Fruit fly (Drosophila melanogaster): ENCODE data around the gene CG33257.
A peak's percentile ranks its signal among the peaks of the same experiment; 100 is the strongest.

Gene CG33257

dm6 chr3L:16328207-16328891 is 17.8 kb upstream of the CG33257 start, which contains the start of gene CG13058 (continued):
- TF ChIP-seq CG5180 (GFP tag; optimal IDR thresholded peaks at IDR 0.05) (peak; percentile 57), CG13775 (GFP tag; optimal IDR thresholded peaks at IDR 0.05) (peak; percentile 36), Mrtf (GFP tag; IDR thresholded peaks at IDR 0.05) (no peak), CG34224 (GFP tag; IDR thresholded peaks at IDR 0.05; ENCODE audit: partially characterized antibody) (no peak), CG17328 (GFP tag; IDR thresholded peaks at IDR 0.05) (peak; percentile 71; the same call in 1 of the 2 replicates), CG1233 (GFP tag; optimal IDR thresholded peaks at IDR 0.05) (no peak), CG11696 (GFP tag; IDR thresholded peaks at IDR 0.05) (no peak), CG9215 (GFP tag; IDR thresholded peaks at IDR 0.05) (peak; percentile 18; the same call in 1 of the 2 replicates), CG10147 (GFP tag; optimal IDR thresholded peaks at IDR 0.05) (peak; percentile 60), nerfin-2 (GFP tag; IDR thresholded peaks at IDR 0.05; ENCODE audit: partially characterized antibody) (no peak), CG4404 (GFP tag; IDR thresholded peaks at IDR 0.05) (no peak), CG16815 (GFP tag; optimal IDR thresholded peaks at IDR 0.05) (peak; percentile 17), D19B (GFP tag; optimal IDR thresholded peaks at IDR 0.05) (no peak), Meics (GFP tag; optimal IDR thresholded peaks at IDR 0.05) (peak; percentile 61), CG7987 (GFP tag; optimal IDR thresholded peaks at IDR 0.05) (peak; percentile 9), CG12942 (GFP tag; optimal IDR thresholded peaks at IDR 0.05) (peak; percentile 45), bowl (GFP tag; IDR thresholded peaks at IDR 0.05) (peak; percentile 77), YL-1 (GFP tag; optimal IDR thresholded peaks at IDR 0.05) (no peak), HLH3B (GFP tag; IDR thresholded peaks at IDR 0.05) (peak; percentile 78), CG9817 (tag; optimal IDR thresholded peaks at IDR 0.05) (peak; percentile 71), CG12744 (GFP tag; optimal IDR thresholded peaks at IDR 0.05) (no peak), CG10209 (GFP tag; optimal IDR thresholded peaks at IDR 0.05) (peak; percentile 55), CG2678 (tag; optimal IDR thresholded peaks at IDR 0.05) (peak; percentile 78), usp (GFP tag; optimal IDR thresholded peaks at IDR 0.05) (no peak), ken (GFP tag; IDR thresholded peaks at IDR 0.05) (0 out of 3 replicates have a peak, but pooled peaks have one; percentile 36), CG11085 (GFP tag; IDR thresholded peaks at IDR 0.05) (no peak), Side (GFP tag; optimal IDR thresholded peaks at IDR 0.05) (no peak), CkIIα-i1 (GFP tag; IDR thresholded peaks at IDR 0.05) (no peak), tx (GFP tag; optimal IDR thresholded peaks at IDR 0.05) (peak; percentile 72), Hr39 (optimal IDR thresholded peaks at IDR 0.05) (no peak), CG6791 (GFP tag; IDR thresholded peaks at IDR 0.05; ENCODE audit: partially characterized antibody) (no peak), Six4 (GFP tag; optimal IDR thresholded peaks at IDR 0.05) (no peak), CG10274 (GFP tag; optimal IDR thresholded peaks at IDR 0.05) (peak; percentile 5), Lpt (GFP tag; optimal IDR thresholded peaks at IDR 0.05) (no peak), ind (GFP tag; optimal IDR thresholded peaks at IDR 0.05) (peak; percentile 50), chinmo (GFP tag; IDR thresholded peaks at IDR 0.05; ENCODE audit: partially characterized antibody) (no peak), CG10654 (GFP tag; optimal IDR thresholded peaks at IDR 0.05) (no peak), gt (GFP tag; IDR thresholded peaks at IDR 0.05) (no peak), sr (GFP tag; IDR thresholded peaks at IDR 0.05) (no peak), CG31224 (GFP tag; IDR thresholded peaks at IDR 0.05) (no peak), fu2 (GFP tag; optimal IDR thresholded peaks at IDR 0.05) (peak; percentile 47), ftz-f1 (GFP tag; optimal IDR thresholded peaks at IDR 0.05) (no peak), CG7372 (GFP tag; IDR thresholded peaks at IDR 0.05) (no peak), Bteb2 (GFP tag; optimal IDR thresholded peaks at IDR 0.05) (peak; percentile 42), gce (GFP tag; IDR thresholded peaks at IDR 0.05) (no peak), E2f2 (GFP tag; IDR thresholded peaks at IDR 0.05) (peak; percentile 56), esg (GFP tag; conservative IDR thresholded peaks at IDR 0.05) (peak; percentile 81), CHES-1-like (GFP tag; optimal IDR thresholded peaks at IDR 0.05) (peak; percentile 59), sc (optimal IDR thresholded peaks at IDR 0.05) (no peak), sc (GFP tag; optimal IDR thresholded peaks at IDR 0.05) (no peak), chif (GFP tag; optimal IDR thresholded peaks at IDR 0.05) (peak; percentile 36 to 44)
